Worm (Caenorhabditis elegans) whole organism, L3 larva: ENCODE data around the gene srlf-26.

Experiments used
- R02D3.7 ChIP-seq: fragments of 150-350 bp; optimal IDR thresholded peaks from 2 replicates; lab custom pipeline; 2014; ENCODE audit warnings: missing biosample characterization, missing genetic modification characterization
- aly-2 ChIP-seq: fragments of 150-350 bp; optimal IDR thresholded peaks from 2 replicates; lab custom pipeline; 2014; ENCODE audit warnings: missing biosample characterization, missing genetic modification characterization
- ceh-82 ChIP-seq: fragments of 150-350 bp; optimal IDR thresholded peaks from 2 replicates; lab custom pipeline; 2014; ENCODE audit warnings: missing biosample characterization, missing genetic modification characterization
- fos-1 ChIP-seq: fragments of 150-350 bp; optimal IDR thresholded peaks from 2 replicates; lab custom pipeline; 2014; ENCODE audit warnings: missing biosample characterization, missing genetic modification characterization
- lin-39 ChIP-seq: fragments of 150-350 bp; optimal IDR thresholded peaks from 2 replicates; lab custom pipeline; 2018; ENCODE audit warnings: missing biosample characterization, missing genetic modification reagents, missing genetic modification characterization
- mdl-1 ChIP-seq: fragments of 150-350 bp; optimal IDR thresholded peaks from 2 replicates; lab custom pipeline; 2014; ENCODE audit warnings: missing biosample characterization, missing genetic modification characterization
- nhr-11 ChIP-seq: fragments of 150-350 bp; optimal IDR thresholded peaks from 2 replicates; lab custom pipeline; 2014; ENCODE audit warnings: missing biosample characterization, missing genetic modification characterization
- nhr-12 ChIP-seq: fragments of 150-350 bp; optimal IDR thresholded peaks from 2 replicates; lab custom pipeline; 2014; ENCODE audit warnings: missing biosample characterization, missing genetic modification characterization
- nhr-25 ChIP-seq: sonication (generic microtip); optimal IDR thresholded peaks from 2 replicates; lab custom pipeline; 2017; ENCODE audit warnings: missing biosample characterization, missing genetic modification characterization
- nhr-28 ChIP-seq: fragments of 150-350 bp; optimal IDR thresholded peaks from 2 replicates; lab custom pipeline; 2014; ENCODE audit warnings: missing biosample characterization, missing genetic modification characterization
- unc-39 ChIP-seq: sonication (generic microtip); optimal IDR thresholded peaks from 4 replicates; lab custom pipeline; 2017; ENCODE audit warnings: missing biosample characterization, missing genetic modification characterization

DNA sequence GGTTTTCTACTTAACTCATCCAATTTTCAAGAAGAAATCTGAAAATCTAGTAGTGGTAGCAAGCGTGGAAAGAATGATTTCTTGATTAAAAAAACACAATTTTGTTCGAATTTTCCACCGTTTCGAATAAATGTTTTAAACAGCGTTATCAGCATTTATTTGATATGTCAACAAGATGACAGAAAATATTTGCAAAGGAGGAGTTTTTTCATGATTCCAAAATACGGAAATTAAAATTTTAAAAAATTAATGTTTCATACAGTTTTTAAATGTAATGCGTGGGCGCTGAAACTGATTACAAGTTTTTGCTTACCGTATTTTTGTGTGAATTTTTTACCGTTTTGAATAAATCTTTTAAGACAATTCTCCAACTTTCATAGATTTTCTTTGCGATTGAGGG lies 46.1 kb upstream of the srlf-26 start:
- TF ChIP-seq R02D3.7 (tag; lab: Kevin White, UChicago) (no peak), aly-2 (tag; lab: Kevin White, UChicago) (no peak), nhr-12 (tag; lab: Kevin White, UChicago) (no peak), ceh-82 (tag; lab: Kevin White, UChicago) (no peak), nhr-11 (tag; lab: Kevin White, UChicago) (no peak), nhr-25 (tag; lab: Kevin White, UChicago) (no peak), mdl-1 (no peak), nhr-28 (tag; lab: Kevin White, UChicago) (no peak), lin-39 (tag; lab: Kevin White, UChicago) (no peak), fos-1 (tag; lab: Kevin White, UChicago) (no peak), unc-39 (tag; lab: Kevin White, UChicago) (no peak)
